Worm (Caenorhabditis elegans) whole organism, early embryonic: ENCODE measurements around the gene nsun-5.

ENCODE experiments used
- B0310.2 ChIP-seq: sonication (generic microtip); optimal IDR thresholded peaks from 2 replicates; lab custom pipeline; 2016; ENCODE audit warnings: mild to moderate bottlenecking, missing genetic modification characterization, missing compliant biosample characterization
- ama-1 ChIP-seq: fragments of 150-350 bp; optimal IDR thresholded peaks from 2 replicates; lab custom pipeline; 2014
- ceh-13 ChIP-seq: fragments of 200-800 bp; sonication (Bioruptor generic); optimal IDR thresholded peaks from 2 replicates; lab custom pipeline; 2018; ENCODE audit warnings: mild to moderate bottlenecking, missing genetic modification characterization, missing compliant biosample characterization
- hmbx-1 ChIP-seq: sonication (generic microtip); optimal IDR thresholded peaks from 2 replicates; lab custom pipeline; 2016; ENCODE audit warnings: mild to moderate bottlenecking, missing genetic modification characterization, missing compliant biosample characterization
- hnd-1 ChIP-seq: sonication (generic microtip); optimal IDR thresholded peaks from 2 replicates; lab custom pipeline; 2016; ENCODE audit warnings: missing genetic modification characterization, missing compliant biosample characterization
- pes-1 ChIP-seq: fragments of 200-800 bp; sonication (Bioruptor generic); IDR thresholded peaks from 2 replicates; pipeline ENCODE4 v1.3.6; 2022; ENCODE audit warnings: missing genetic modification reagents, missing genetic modification characterization, missing compliant biosample characterization
- scrt-1 ChIP-seq: fragments of 200-800 bp; sonication (Bioruptor generic); IDR thresholded peaks from 2 replicates; pipeline ENCODE4 v1.3.6; 2022; ENCODE audit warnings: missing genetic modification characterization, missing compliant biosample characterization
- tbx-11 ChIP-seq: fragments of 200-800 bp; sonication (Bioruptor generic); IDR thresholded peaks from 2 replicates; pipeline ENCODE4 v1.3.6; 2022; ENCODE audit warnings: missing genetic modification characterization, missing compliant biosample characterization
- tbx-37 ChIP-seq: fragments of 200-800 bp; sonication (Bioruptor generic); conservative IDR thresholded peaks from 2 replicates; pipeline ENCODE4 v1.3.6; 2022; ENCODE audit warnings: missing genetic modification reagents, missing genetic modification characterization, missing compliant biosample characterization

ce11 chrII:14946545-14946944 lies 22.9 kb upstream of the nsun-5 start:
- TF ChIP-seq tbx-11 (GFP tag; lab: Robert Waterston, UW) (no peak), ceh-13 (GFP tag; lab: Kevin White, UChicago) (no peak), ama-1 (lab: Kevin White, UChicago) (no peak), tbx-37 (GFP tag; lab: Robert Waterston, UW) (no peak), scrt-1 (no peak), B0310.2 (tag; lab: Kevin White, UChicago) (no peak), hmbx-1 (tag; lab: Kevin White, UChicago) (no peak), pes-1 (GFP tag; lab: Robert Waterston, UW) (no peak), hnd-1 (no peak)
